Worm (Caenorhabditis elegans) whole organism, early embryonic: ENCODE data around the gene F19B10.1.

Source experiments
- aly-1 ChIP-seq: sonication (generic microtip); optimal IDR thresholded peaks from 2 replicates; lab custom pipeline; 2016; ENCODE audit warnings: missing genetic modification characterization, missing compliant biosample characterization
- ama-1 ChIP-seq: fragments of 150-350 bp; optimal IDR thresholded peaks from 2 replicates; lab custom pipeline; 2014
- ceh-13 ChIP-seq: fragments of 200-800 bp; sonication (Bioruptor generic); optimal IDR thresholded peaks from 2 replicates; lab custom pipeline; 2018; ENCODE audit warnings: mild to moderate bottlenecking, missing genetic modification characterization, missing compliant biosample characterization
- flt-1 ChIP-seq: fragments of 200-800 bp; sonication (Bioruptor generic); IDR thresholded peaks from 2 replicates; pipeline ENCODE4 v1.3.6; 2022; ENCODE audit warnings: missing genetic modification characterization, missing compliant biosample characterization
- hnd-1 ChIP-seq: sonication (generic microtip); optimal IDR thresholded peaks from 2 replicates; lab custom pipeline; 2016; ENCODE audit warnings: missing genetic modification characterization, missing compliant biosample characterization
- pes-1 ChIP-seq: fragments of 200-800 bp; sonication (Bioruptor generic); IDR thresholded peaks from 2 replicates; pipeline ENCODE4 v1.3.6; 2022; ENCODE audit warnings: missing genetic modification reagents, missing genetic modification characterization, missing compliant biosample characterization
- scrt-1 ChIP-seq: fragments of 200-800 bp; sonication (Bioruptor generic); IDR thresholded peaks from 2 replicates; pipeline ENCODE4 v1.3.6; 2022; ENCODE audit warnings: missing genetic modification characterization, missing compliant biosample characterization
- sea-1 ChIP-seq: fragments of 200-800 bp; sonication (Bioruptor generic); conservative IDR thresholded peaks from 2 replicates; pipeline ENCODE4 v1.3.6; 2022; ENCODE audit warnings: missing genetic modification characterization, missing compliant biosample characterization
- tra-4 ChIP-seq: sonication (generic microtip); optimal IDR thresholded peaks from 2 replicates; lab custom pipeline; 2017; ENCODE audit warnings: missing genetic modification characterization, missing compliant biosample characterization

Gene F19B10.1

DNA sequence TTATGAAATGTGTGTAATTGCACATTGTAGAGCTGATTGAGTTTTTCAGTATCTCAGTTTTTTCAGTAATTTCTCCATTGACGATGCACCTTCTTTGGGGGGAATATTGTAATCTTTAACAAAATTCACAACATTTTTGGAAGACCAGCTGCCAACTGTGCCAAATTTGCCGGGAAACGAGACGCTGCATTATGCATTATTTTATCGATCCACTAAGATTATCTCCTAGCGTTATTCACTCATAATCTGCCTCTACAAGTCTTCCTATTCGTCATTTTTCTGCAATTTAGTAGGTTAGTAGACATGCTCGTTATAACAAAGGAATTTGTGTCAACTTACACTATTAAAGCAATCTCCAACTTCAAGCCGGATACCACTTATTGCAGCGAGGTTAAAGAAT lies 48.7 kb downstream of the F19B10.1 start, which contains the start of the genes sdz-12 and bath-31:
Gene sdz-12 (minus strand): TSS at position 101 of the 400 bp plus-strand sequence.
Gene bath-31 (plus strand): TSS at position 251 of the 400 bp plus-strand sequence.
- TF ChIP-seq ama-1 (lab: Kevin White, UChicago) (no peak), sea-1 (no peak), flt-1 (GFP tag; lab: Robert Waterston, UW) (no peak), tra-4 (tag; lab: Kevin White, UChicago) (no peak), pes-1 (GFP tag; lab: Robert Waterston, UW) (no peak), ceh-13 (GFP tag; lab: Kevin White, UChicago) (no peak), scrt-1 (no peak), aly-1 (tag; lab: Kevin White, UChicago) (no peak), hnd-1 (tag; lab: Kevin White, UChicago) (no peak)
